Worm (Caenorhabditis elegans) whole organism, L1 larva: Measurements from ENCODE around the gene Y47D3A.21.
A peak's percentile ranks its signal among the peaks of the same experiment; 100 is the strongest.

ENCODE experiments used
- C04F5.9 ChIP-seq: sonication (generic microtip); optimal IDR thresholded peaks from 2 replicates; lab custom pipeline; 2016; ENCODE audit warnings: missing genetic modification characterization, missing compliant biosample characterization
- C16A3.4 ChIP-seq: fragments of 150-350 bp; optimal IDR thresholded peaks from 2 replicates; lab custom pipeline; 2014; ENCODE audit warnings: missing biosample characterization, missing genetic modification characterization
- C34B4.2 ChIP-seq: sonication (generic microtip); optimal IDR thresholded peaks from 2 replicates; lab custom pipeline; 2017; ENCODE audit warnings: mild to moderate bottlenecking, missing genetic modification characterization, missing compliant biosample characterization
- F16B12.6 ChIP-seq: fragments of 150-350 bp; optimal IDR thresholded peaks from 2 replicates; lab custom pipeline; 2014; ENCODE audit warnings: missing biosample characterization, missing genetic modification characterization
- Y116A8C.19 ChIP-seq: sonication (generic microtip); optimal IDR thresholded peaks from 2 replicates; lab custom pipeline; 2016; ENCODE audit warnings: missing compliant biosample characterization, missing genetic modification characterization, borderline replicate concordance
- aly-2 ChIP-seq: fragments of 150-350 bp; optimal IDR thresholded peaks from 2 replicates; lab custom pipeline; 2014; ENCODE audit warnings: missing biosample characterization, missing genetic modification characterization
- ama-1 ChIP-seq: fragments of 150-350 bp; optimal IDR thresholded peaks from 2 replicates; lab custom pipeline; 2014
- blmp-1 ChIP-seq: fragments of 150-350 bp; optimal IDR thresholded peaks from 2 replicates; lab custom pipeline; 2014; ENCODE audit warnings: missing biosample characterization, missing genetic modification characterization
- ceh-8 ChIP-seq: fragments of 200-800 bp; sonication (Bioruptor generic); optimal IDR thresholded peaks from 2 replicates; lab custom pipeline; 2018; ENCODE audit warnings: mild to moderate bottlenecking, missing genetic modification characterization, moderate library complexity, missing compliant biosample characterization
- ceh-82 ChIP-seq, 3 experiments: fragments of 150-350 bp in 1 of 3; sonication (generic microtip) in 2 of 3; optimal IDR thresholded peaks; 2 replicates each; lab custom pipeline; 2014 to 2017; ENCODE audit warnings: missing biosample characterization in 3 of 3, missing genetic modification characterization in 3 of 3
- ceh-90 ChIP-seq: sonication (generic microtip); optimal IDR thresholded peaks from 2 replicates; lab custom pipeline; 2016; ENCODE audit warnings: missing genetic modification characterization, missing compliant biosample characterization
- ces-1 ChIP-seq: fragments of 150-350 bp; optimal IDR thresholded peaks from 2 replicates; lab custom pipeline; 2014; ENCODE audit warnings: missing biosample characterization, missing genetic modification reagents, missing genetic modification characterization
- dsc-1 ChIP-seq: sonication (generic microtip); optimal IDR thresholded peaks from 2 replicates; lab custom pipeline; 2016; ENCODE audit warnings: mild to moderate bottlenecking, missing genetic modification characterization, missing compliant biosample characterization
- egl-27 ChIP-seq, 2 experiments: fragments of 150-350 bp in 1 of 2; sonication (generic microtip); optimal IDR thresholded peaks; 3 replicates each; lab custom pipeline; 2017 to 2018; ENCODE audit warnings: missing biosample characterization in 2 of 2, missing genetic modification characterization in 2 of 2, missing genetic modification reagents in 2 of 2
- elt-3 ChIP-seq, 6 experiments: fragments of 150-350 bp in 1 of 6; sonication (generic microtip); optimal IDR thresholded peaks; 2 replicates each; lab custom pipeline; 2017 to 2018; ENCODE audit warnings: missing biosample characterization in 6 of 6, missing genetic modification characterization in 6 of 6, inconsistent platforms in 1 of 6
- ets-5 ChIP-seq: fragments of 200-800 bp; sonication (Bioruptor generic); IDR thresholded peaks from 2 replicates; pipeline ENCODE4 v1.3.6; 2022; ENCODE audit warnings: missing genetic modification characterization, missing compliant biosample characterization
- fkh-10 ChIP-seq: sonication (generic microtip); optimal IDR thresholded peaks from 2 replicates; lab custom pipeline; 2017; ENCODE audit warnings: missing biosample characterization, missing genetic modification reagents, missing genetic modification characterization
- fkh-8 ChIP-seq: sonication (generic microtip); optimal IDR thresholded peaks from 2 replicates; lab custom pipeline; 2016; ENCODE audit warnings: mild to moderate bottlenecking, missing genetic modification characterization, missing compliant biosample characterization
- fos-1 ChIP-seq: fragments of 150-350 bp; optimal IDR thresholded peaks from 2 replicates; lab custom pipeline; 2014; ENCODE audit warnings: missing biosample characterization, missing genetic modification characterization
- isw-1 ChIP-seq: fragments of 200-800 bp; sonication (Bioruptor generic); IDR thresholded peaks from 2 replicates; pipeline ENCODE4 v1.3.6; 2022; ENCODE audit warnings: missing genetic modification characterization, missing compliant biosample characterization
- lin-14 ChIP-seq: fragments of 200-800 bp; sonication (Bioruptor generic); optimal IDR thresholded peaks from 2 replicates; lab custom pipeline; 2018; ENCODE audit warnings: mild to moderate bottlenecking, missing genetic modification characterization, moderate library complexity, missing compliant biosample characterization
- lin-35 ChIP-seq, 2 experiments: fragments of 150-350 bp; optimal IDR thresholded peaks; 2 replicates each; lab custom pipeline; 2014; ENCODE audit warnings: missing biosample characterization in 2 of 2, missing genetic modification characterization in 2 of 2, missing genetic modification reagents in 2 of 2
- mef-2 ChIP-seq: fragments of 150-350 bp; optimal IDR thresholded peaks from 2 replicates; lab custom pipeline; 2014; ENCODE audit warnings: missing biosample characterization, missing genetic modification characterization
- mep-1 ChIP-seq: fragments of 150-350 bp; optimal IDR thresholded peaks from 2 replicates; lab custom pipeline; 2014; ENCODE audit warnings: missing biosample characterization, missing genetic modification characterization
- nhr-12 ChIP-seq: sonication (generic microtip); optimal IDR thresholded peaks from 2 replicates; lab custom pipeline; 2017; ENCODE audit warnings: missing biosample characterization, missing genetic modification characterization
- nhr-20 ChIP-seq: sonication (generic microtip); optimal IDR thresholded peaks from 2 replicates; lab custom pipeline; 2016; ENCODE audit warnings: mild to moderate bottlenecking, missing genetic modification characterization, missing compliant biosample characterization
- nhr-237 ChIP-seq: fragments of 150-350 bp; optimal IDR thresholded peaks from 2 replicates; lab custom pipeline; 2014; ENCODE audit warnings: missing biosample characterization, missing genetic modification characterization
- nhr-28 ChIP-seq: fragments of 150-350 bp; optimal IDR thresholded peaks from 2 replicates; lab custom pipeline; 2014; ENCODE audit warnings: missing biosample characterization, missing genetic modification characterization
- nhr-71 ChIP-seq: sonication (generic microtip); optimal IDR thresholded peaks from 2 replicates; lab custom pipeline; 2016; ENCODE audit warnings: mild to moderate bottlenecking, missing genetic modification characterization, moderate library complexity, missing compliant biosample characterization
- nhr-85 ChIP-seq: sonication (generic microtip); peaks from one replicate; lab custom pipeline; 2016; ENCODE audit warnings: missing genetic modification characterization, inconsistent platforms, missing compliant biosample characterization
- nhr-90 ChIP-seq: sonication (generic microtip); optimal IDR thresholded peaks from 2 replicates; lab custom pipeline; 2016; ENCODE audit warnings: mild to moderate bottlenecking, missing genetic modification characterization, missing compliant biosample characterization; ENCODE audit not compliant: poor library complexity
- pag-3 ChIP-seq: sonication (generic microtip); optimal IDR thresholded peaks from 2 replicates; lab custom pipeline; 2017; ENCODE audit warnings: missing genetic modification characterization, mild to moderate bottlenecking, missing compliant biosample characterization, antibody characterized with exemption, borderline replicate concordance; ENCODE audit not compliant: insufficient read depth
- skn-1 ChIP-seq: fragments of 150-350 bp; optimal IDR thresholded peaks from 2 replicates; lab custom pipeline; 2014; ENCODE audit warnings: missing biosample characterization, missing genetic modification characterization
- snpc-4 ChIP-seq: fragments of 150-350 bp; optimal IDR thresholded peaks from 2 replicates; lab custom pipeline; 2014; ENCODE audit warnings: missing biosample characterization, missing genetic modification characterization
- snu-23 ChIP-seq: sonication (generic microtip); optimal IDR thresholded peaks from 2 replicates; lab custom pipeline; 2016; ENCODE audit warnings: missing genetic modification characterization, missing compliant biosample characterization
- sox-4 ChIP-seq: sonication (generic microtip); optimal IDR thresholded peaks from 2 replicates; lab custom pipeline; 2016; ENCODE audit warnings: missing genetic modification characterization, missing compliant biosample characterization
- unc-62 ChIP-seq: fragments of 150-350 bp; optimal IDR thresholded peaks from 2 replicates; lab custom pipeline; 2014; ENCODE audit warnings: missing biosample characterization, missing genetic modification reagents, missing genetic modification characterization
- unc-98 ChIP-seq: fragments of 200-800 bp; sonication (Bioruptor generic); IDR thresholded peaks from 2 replicates; pipeline ENCODE4 v1.3.6; 2022; ENCODE audit warnings: missing genetic modification characterization, missing compliant biosample characterization
- vab-15 ChIP-seq: sonication (generic microtip); optimal IDR thresholded peaks from 2 replicates; lab custom pipeline; 2017; ENCODE audit warnings: missing genotype, mild to moderate bottlenecking, missing genetic modification characterization, missing compliant biosample characterization
- xbp-1 ChIP-seq: sonication (generic microtip); optimal IDR thresholded peaks from 2 replicates; lab custom pipeline; 2016; ENCODE audit warnings: missing genetic modification characterization, missing compliant biosample characterization

Y47D3A.21 gene

DNA sequence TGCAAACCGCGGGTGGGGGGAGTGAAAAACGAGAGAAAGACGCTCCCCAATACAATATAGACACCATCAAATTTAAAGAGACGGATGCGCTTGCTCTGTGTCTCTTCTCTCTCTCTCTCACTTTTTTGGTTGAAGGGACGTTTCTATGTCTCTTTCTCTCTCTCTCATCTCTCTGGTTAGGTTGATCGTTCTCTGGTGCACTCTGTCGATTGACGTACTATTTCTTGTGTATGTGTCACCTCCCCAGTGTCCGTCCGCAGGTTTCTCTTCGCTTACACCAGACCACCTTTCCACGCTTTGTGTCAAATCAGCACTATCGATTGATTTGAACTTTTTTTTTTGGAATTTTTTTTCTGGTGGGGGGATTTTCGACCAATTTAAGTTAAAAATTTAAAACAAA, 35.3 kb downstream of the Y47D3A.21 start (continued):
- peak; percentile 76 for TF ChIP-seq mep-1 (tag; lab: Kevin White, UChicago)
- TF ChIP-seq blmp-1 = peak; percentile 89
- TF ChIP-seq lin-14 = peak; percentile 91
- TF ChIP-seq elt-3 (tag; optimal IDR thresholded peaks at IDR 0.05; lab: Kevin White, UChicago) = peak in 4 of 6 experiments; percentile 47 to 61 (median 54)
- peak; percentile 15 for TF ChIP-seq nhr-237 (tag; lab: Kevin White, UChicago)
- no peak for TF ChIP-seq ets-5
- no peak for TF ChIP-seq ces-1 (GFP tag; lab: Kevin White, UChicago)
- no peak for TF ChIP-seq ama-1 (lab: Kevin White, UChicago)
- peak; percentile 68 for TF ChIP-seq skn-1 (tag; lab: Kevin White, UChicago)

- TF ChIP-seq nhr-85 (peak; percentile 60), blmp-1 (peak; percentile 91), pag-3 (no peak), xbp-1 (tag; lab: Kevin White, UChicago) (no peak)
Measured at ce11 chrIII:11241583-11242187, 37.0 kb downstream of the Y47D3A.21 start.

DNA sequence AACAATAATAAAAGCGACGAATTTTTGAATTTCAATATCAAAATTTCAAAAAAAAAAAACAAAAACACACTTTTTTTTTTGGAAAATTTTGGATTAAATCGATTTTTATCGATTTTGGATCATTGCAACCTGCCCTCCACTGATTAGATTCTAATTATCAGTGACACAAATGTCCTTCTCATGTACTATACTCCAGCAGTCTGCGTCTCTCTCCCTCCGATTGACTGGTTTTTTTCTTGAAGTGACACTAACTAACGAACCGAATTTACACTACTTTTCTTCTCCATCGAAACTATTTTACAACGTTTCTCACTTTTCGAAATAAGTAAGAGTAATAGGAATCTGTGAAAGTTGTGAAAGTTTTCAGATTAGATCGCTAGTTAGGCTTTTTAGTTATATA, 37.9 kb downstream of the Y47D3A.21 start:
- TF ChIP-seq snpc-4 (tag; lab: Kevin White, UChicago) (no peak), fos-1 (no peak), blmp-1 (peak; percentile 63), pag-3 (no peak), ama-1 (lab: Kevin White, UChicago) (no peak), nhr-12 (tag; lab: Kevin White, UChicago) (no peak), lin-35 (GFP tag; optimal IDR thresholded peaks at IDR 0.05; lab: Kevin White, UChicago) (peak in 1 of 2 experiments; percentile 16), lin-14 (peak; percentile 21), mef-2 (tag; lab: Kevin White, UChicago) (no peak), nhr-28 (no peak), nhr-85 (peak; percentile 67), C34B4.2 (tag; lab: Kevin White, UChicago) (no peak), ceh-8 (GFP tag; lab: Kevin White, UChicago) (no peak), skn-1 (tag; lab: Kevin White, UChicago) (no peak), F16B12.6 (tag; lab: Kevin White, UChicago) (no peak), Y116A8C.19 (no peak), aly-2 (tag; lab: Kevin White, UChicago) (no peak), egl-27 (tag; optimal IDR thresholded peaks at IDR 0.05; lab: Kevin White, UChicago) (no peak), nhr-20 (tag; lab: Kevin White, UChicago) (no peak), mep-1 (tag; lab: Kevin White, UChicago) (peak; percentile 6), nhr-90 (tag; lab: Kevin White, UChicago) (peak; percentile 13), unc-62 (GFP tag; lab: Kevin White, UChicago) (no peak), isw-1 (GFP tag; lab: Robert Waterston, UW) (no peak), C16A3.4 (no peak), elt-3 (tag; optimal IDR thresholded peaks at IDR 0.05; lab: Kevin White, UChicago) (peak in 4 of 6 experiments; percentile 29 to 77 (median 54)), unc-98 (GFP tag; lab: Robert Waterston, UW) (no peak), snu-23 (GFP tag; lab: Kevin White, UChicago) (peak; percentile 11), C04F5.9 (tag; lab: Kevin White, UChicago) (no peak), sox-4 (tag; lab: Kevin White, UChicago) (no peak), ceh-82 (tag; optimal IDR thresholded peaks at IDR 0.05; lab: Kevin White, UChicago) (no peak), fkh-10 (GFP tag; lab: Kevin White, UChicago) (no peak), nhr-71 (no peak), ceh-90 (tag; lab: Kevin White, UChicago) (no peak), fkh-8 (tag; lab: Kevin White, UChicago) (no peak), vab-15 (tag; lab: Kevin White, UChicago) (no peak), dsc-1 (tag; lab: Kevin White, UChicago) (no peak)
